Worm (Caenorhabditis elegans): ENCODE results near the gene fat-7.

- TF ChIP-seq unc-39 (tag; optimal IDR thresholded peaks at IDR 0.05) (no peak), nhr-237 (tag; optimal IDR thresholded peaks at IDR 0.05) (no peak), unc-62 (GFP tag; optimal IDR thresholded peaks at IDR 0.05) (no peak), nhr-12 (tag; optimal IDR thresholded peaks at IDR 0.05) (no peak), nhr-28 (tag; optimal IDR thresholded peaks at IDR 0.05) (no peak), ztf-11 (tag; optimal IDR thresholded peaks at IDR 0.05) (no peak), mab-5 (tag; optimal IDR thresholded peaks at IDR 0.05) (no peak), ceh-83 (GFP tag; optimal IDR thresholded peaks at IDR 0.05) (no peak), nhr-76 (tag; optimal IDR thresholded peaks at IDR 0.05) (no peak), blmp-1 (tag; optimal IDR thresholded peaks at IDR 0.05) (no peak)
Measured at ce11 chrV:7193562-7193961, 40.6 kb upstream of the fat-7 start, which contains the start of gene F09G2.8.

All from whole organism, mixed stage, embryonic.